Worm (Caenorhabditis elegans): ENCODE results near the gene aipl-1.

- TF ChIP-seq aly-2 (tag; optimal IDR thresholded peaks at IDR 0.05) (no peak), nhr-42 (GFP tag; IDR thresholded peaks at IDR 0.05) (no peak), unc-62 (GFP tag; optimal IDR thresholded peaks at IDR 0.05 in 1 of 2) (no peak), unc-62 (tag; optimal IDR thresholded peaks at IDR 0.05) (no peak), ama-1 (optimal IDR thresholded peaks at IDR 0.05) (no peak), nhr-10 (tag; optimal IDR thresholded peaks at IDR 0.05) (no peak), pha-4 (GFP tag; IDR thresholded peaks at IDR 0.05) (no peak), pha-4 (tag; optimal IDR thresholded peaks at IDR 0.05) (no peak), egl-27 (tag; optimal IDR thresholded peaks at IDR 0.05) (no peak), dpl-1 (GFP tag; optimal IDR thresholded peaks at IDR 0.05) (no peak), lin-15B (tag; optimal IDR thresholded peaks at IDR 0.05) (no peak), fos-1 (tag; optimal IDR thresholded peaks at IDR 0.05) (no peak), Y105C5A.15 (GFP tag; IDR thresholded peaks at IDR 0.05) (no peak), sdz-12 (GFP tag; optimal IDR thresholded peaks at IDR 0.05) (no peak), F49E8.2 (tag; optimal IDR thresholded peaks at IDR 0.05; ENCODE audit: borderline replicate concordance) (no peak)
These were observed 38.9 kb upstream of the aipl-1 start, which contains the start of gene clec-47 for ce11 chrV:15175459-15175858.

All from whole organism, L4 larva.